Worm (Caenorhabditis elegans) whole organism, L4 larva: ENCODE measurements around the gene R13H7.2.

ENCODE experiments used
- F26F4.8 ChIP-seq: fragments of 200-800 bp; sonication (Bioruptor generic); conservative IDR thresholded peaks from 2 replicates; pipeline ENCODE4 v1.3.6; 2022; ENCODE audit warnings: missing genetic modification characterization, missing compliant biosample characterization
- T20F7.1 ChIP-seq: fragments of 200-800 bp; sonication (Bioruptor generic); optimal IDR thresholded peaks from 2 replicates; lab custom pipeline; 2018; ENCODE audit warnings: mild to moderate bottlenecking, missing genetic modification characterization, missing compliant biosample characterization
- Y105C5A.15 ChIP-seq: fragments of 200-800 bp; sonication (Bioruptor generic); IDR thresholded peaks from 2 replicates; pipeline ENCODE4 v1.3.6; 2022; ENCODE audit warnings: missing genetic modification characterization, missing compliant biosample characterization
- Y48G9A.11 ChIP-seq: fragments of 200-800 bp; sonication (Bioruptor generic); IDR thresholded peaks from 2 replicates; pipeline ENCODE4 v1.3.6; 2022; ENCODE audit warnings: missing genetic modification reagents, missing genetic modification characterization, missing compliant biosample characterization
- Y5F2A.4 ChIP-seq: fragments of 200-800 bp; sonication (Bioruptor generic); optimal IDR thresholded peaks from 2 replicates; lab custom pipeline; 2018; ENCODE audit warnings: mild to moderate bottlenecking, missing genetic modification characterization, missing compliant biosample characterization
- ZK546.5 ChIP-seq, 2 experiments: sonication (generic microtip); optimal IDR thresholded peaks; 2 replicates each; lab custom pipeline; 2017; ENCODE audit warnings: missing biosample characterization in 2 of 2, missing genetic modification characterization in 2 of 2
- aly-2 ChIP-seq: sonication (generic microtip); optimal IDR thresholded peaks from 2 replicates; lab custom pipeline; 2018; ENCODE audit warnings: missing biosample characterization, missing genetic modification characterization
- attf-4 ChIP-seq: sonication (generic microtip); optimal IDR thresholded peaks from 3 replicates; lab custom pipeline; 2017; ENCODE audit warnings: missing biosample characterization, missing genetic modification characterization
- ceh-62 ChIP-seq: sonication (generic microtip); optimal IDR thresholded peaks from 2 replicates; lab custom pipeline; 2017; ENCODE audit warnings: missing biosample characterization, missing genetic modification characterization
- ctbp-1 ChIP-seq: fragments of 200-800 bp; sonication (Bioruptor generic); IDR thresholded peaks from 2 replicates; pipeline ENCODE4 v1.3.6; 2022; ENCODE audit warnings: missing genetic modification reagents, missing genetic modification characterization, missing compliant biosample characterization
- daf-16 ChIP-seq, 3 experiments: sonication (generic microtip); optimal IDR thresholded peaks; 2 replicates each; lab custom pipeline; 2016 to 2017; ENCODE audit warnings: missing genetic modification characterization in 3 of 3, missing genetic modification reagents in 3 of 3, mild to moderate bottlenecking in 2 of 3, missing compliant biosample characterization in 2 of 3, missing biosample characterization in 1 of 3, moderate library complexity in 1 of 3
- dmd-6 ChIP-seq: fragments of 200-800 bp; sonication (Bioruptor generic); IDR thresholded peaks from 2 replicates; pipeline ENCODE4 v1.3.6; 2022; ENCODE audit warnings: missing genetic modification reagents, missing genetic modification characterization, missing compliant biosample characterization
- dmd-8 ChIP-seq: fragments of 200-800 bp; sonication (Bioruptor generic); IDR thresholded peaks from 2 replicates; pipeline ENCODE4 v1.3.6; 2022; ENCODE audit warnings: missing genetic modification characterization, missing compliant biosample characterization
- dve-1 ChIP-seq: sonication (generic microtip); optimal IDR thresholded peaks from 2 replicates; lab custom pipeline; 2017; ENCODE audit warnings: antibody characterized with exemption, mild to moderate bottlenecking, missing genetic modification characterization, missing compliant biosample characterization; ENCODE audit not compliant: insufficient read depth
- hlh-11 ChIP-seq: fragments of 200-800 bp; sonication (Bioruptor generic); optimal IDR thresholded peaks from 2 replicates; lab custom pipeline; 2018; ENCODE audit warnings: mild to moderate bottlenecking, missing genetic modification characterization, missing compliant biosample characterization
- madf-5 ChIP-seq, 2 experiments: fragments of 200-800 bp; sonication (Bioruptor generic); IDR thresholded peaks; 2 replicates each; pipeline ENCODE4 v1.3.6; 2022; ENCODE audit warnings: missing compliant biosample characterization in 2 of 2, missing genetic modification characterization in 2 of 2
- mep-1 ChIP-seq: fragments of 150-350 bp; sonication (generic microtip); optimal IDR thresholded peaks from 3 replicates; lab custom pipeline; 2014; ENCODE audit warnings: missing biosample characterization, missing genetic modification characterization
- mxl-2 ChIP-seq: fragments of 200-800 bp; sonication (Bioruptor generic); conservative IDR thresholded peaks from 2 replicates; pipeline ENCODE4 v1.3.6; 2022; ENCODE audit warnings: missing genetic modification reagents, missing genetic modification characterization, missing compliant biosample characterization
- mxl-3 ChIP-seq: fragments of 200-800 bp; sonication (Bioruptor generic); optimal IDR thresholded peaks from 2 replicates; lab custom pipeline; 2018; ENCODE audit warnings: mild to moderate bottlenecking, missing genetic modification characterization, missing compliant biosample characterization
- nhr-25 ChIP-seq: sonication (generic microtip); optimal IDR thresholded peaks from 2 replicates; lab custom pipeline; 2017; ENCODE audit warnings: missing genetic modification characterization, mild to moderate bottlenecking, missing compliant biosample characterization, antibody characterized with exemption, moderate library complexity, borderline replicate concordance; ENCODE audit not compliant: insufficient read depth
- nhr-28 ChIP-seq: fragments of 150-350 bp; optimal IDR thresholded peaks from 2 replicates; lab custom pipeline; 2014; ENCODE audit warnings: missing biosample characterization, missing genetic modification characterization
- nhr-41 ChIP-seq: fragments of 200-800 bp; sonication (Bioruptor generic); IDR thresholded peaks from 2 replicates; pipeline ENCODE4 v1.3.6; 2022; ENCODE audit warnings: missing genetic modification reagents, missing genetic modification characterization, missing compliant biosample characterization
- nhr-76 ChIP-seq: fragments of 150-350 bp; optimal IDR thresholded peaks from 2 replicates; lab custom pipeline; 2014; ENCODE audit warnings: missing biosample characterization, missing genetic modification characterization
- pha-4 ChIP-seq, 2 experiments: fragments of 150-350 bp in 1 of 2; fragments of 200-800 bp in 1 of 2; sonication (Bioruptor generic) in 1 of 2; IDR thresholded peaks in 1 of 2; optimal IDR thresholded peaks in 1 of 2; 2 replicates each; pipeline versions ENCODE4 v1.3.6 to Lab custom; 2014 to 2022; ENCODE audit warnings: missing genetic modification characterization in 2 of 2, missing genetic modification reagents in 2 of 2, missing biosample characterization in 1 of 2, missing compliant biosample characterization in 1 of 2
- php-3 ChIP-seq: fragments of 200-800 bp; sonication (Bioruptor generic); IDR thresholded peaks from 2 replicates; pipeline ENCODE4 v1.3.6; 2022; ENCODE audit warnings: missing genetic modification reagents, missing genetic modification characterization, missing compliant biosample characterization
- pqm-1 ChIP-seq: sonication (generic microtip); optimal IDR thresholded peaks from 2 replicates; lab custom pipeline; 2017; ENCODE audit warnings: missing biosample characterization, missing genetic modification characterization
- skn-1 ChIP-seq: fragments of 150-350 bp; optimal IDR thresholded peaks from 2 replicates; lab custom pipeline; 2014; ENCODE audit warnings: missing biosample characterization, missing genetic modification characterization
- snpc-1.2 ChIP-seq: fragments of 200-800 bp; sonication (Bioruptor generic); IDR thresholded peaks from 2 replicates; pipeline ENCODE4 v1.3.6; 2022; ENCODE audit warnings: missing genetic modification reagents, missing genetic modification characterization, missing compliant biosample characterization
- spr-1 ChIP-seq: sonication (generic microtip); optimal IDR thresholded peaks from 2 replicates; lab custom pipeline; 2016; ENCODE audit warnings: mild to moderate bottlenecking, missing genetic modification characterization, missing compliant biosample characterization
- unc-62 ChIP-seq, 3 experiments: fragments of 150-350 bp in 1 of 3; sonication (generic microtip); optimal IDR thresholded peaks in 2 of 3; peaks in 1 of 3; 1 replicate in 1 of 3; 2 replicates in 2 of 3; lab custom pipeline; 2014 to 2017; ENCODE audit warnings: missing biosample characterization in 3 of 3, missing genetic modification characterization in 3 of 3, missing genetic modification reagents in 3 of 3, missing genotype in 1 of 3
- vab-7 ChIP-seq: fragments of 200-800 bp; sonication (Bioruptor generic); IDR thresholded peaks from 2 replicates; pipeline ENCODE4 v1.3.6; 2022; ENCODE audit warnings: missing genetic modification reagents, missing genetic modification characterization, missing compliant biosample characterization
- zip-2 ChIP-seq: fragments of 150-350 bp; optimal IDR thresholded peaks from 2 replicates; lab custom pipeline; 2014; ENCODE audit warnings: missing biosample characterization, missing genetic modification characterization
- ztf-11 ChIP-seq: fragments of 150-350 bp; optimal IDR thresholded peaks from 2 replicates; lab custom pipeline; 2014; ENCODE audit warnings: missing biosample characterization, missing genetic modification characterization
- ztf-7 ChIP-seq: fragments of 150-350 bp; optimal IDR thresholded peaks from 2 replicates; lab custom pipeline; 2014; ENCODE audit warnings: missing biosample characterization, missing genetic modification characterization

Gene R13H7.2

DNA sequence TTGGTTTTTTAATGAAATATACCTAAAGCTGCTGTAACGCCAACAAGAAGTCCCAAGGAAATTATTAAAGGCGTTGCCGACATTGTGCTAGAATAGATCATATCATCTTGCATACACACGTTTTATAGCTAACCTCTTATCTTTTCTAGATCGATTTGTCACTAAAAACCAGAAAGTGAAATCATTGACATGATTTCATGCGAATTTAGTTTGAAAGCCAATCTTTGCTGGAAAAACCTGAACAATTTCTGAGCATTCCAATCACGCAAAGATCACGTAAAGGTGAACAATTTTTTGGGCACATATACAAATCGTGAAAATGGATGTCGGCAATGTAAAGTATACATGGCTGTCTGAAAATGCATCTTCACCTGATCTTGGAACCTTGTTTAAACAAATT lies 36.8 kb downstream of the R13H7.2 start, which contains the start of gene C17H12.6:
Gene C17H12.6 (minus strand): TSS at position 101 of the 400 bp plus-strand sequence.
- TF ChIP-seq Y5F2A.4 (GFP tag; lab: Kevin White, UChicago) = no peak
- no peak for TF ChIP-seq aly-2 (tag; lab: Kevin White, UChicago)
- no peak for TF ChIP-seq pha-4 (GFP tag; IDR thresholded peaks at IDR 0.05; lab: Robert Waterston, UW)
- TF ChIP-seq pha-4 (tag; optimal IDR thresholded peaks at IDR 0.05; lab: Kevin White, UChicago) = no peak
- no peak for TF ChIP-seq nhr-41 (GFP tag; lab: Robert Waterston, UW)
- TF ChIP-seq mxl-2 (GFP tag; lab: Robert Waterston, UW) = no peak
- TF ChIP-seq attf-4 = no peak
- no peak for TF ChIP-seq F26F4.8 (GFP tag; lab: Robert Waterston, UW)
- TF ChIP-seq dmd-8 (GFP tag; lab: Robert Waterston, UW) = no peak
- no peak for TF ChIP-seq spr-1 (tag; lab: Kevin White, UChicago)

DNA sequence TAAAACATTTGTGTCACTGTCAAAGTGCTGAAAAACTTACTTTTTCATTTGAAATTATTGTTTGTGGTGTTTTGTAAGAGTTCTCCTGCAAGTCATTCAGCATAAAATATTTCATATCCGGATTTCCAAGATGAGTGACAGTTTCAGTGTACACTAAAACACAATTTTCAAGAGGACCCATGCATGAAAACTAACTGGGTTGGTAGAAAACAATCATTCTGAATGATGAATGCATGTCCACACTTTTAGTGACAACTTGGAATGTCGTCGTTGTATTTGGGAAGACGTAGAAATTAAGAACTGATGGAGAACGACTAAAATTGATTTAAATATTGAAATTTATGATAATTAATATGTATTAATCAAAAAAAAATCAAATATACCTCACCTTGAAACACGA lies 37.5 kb downstream of the R13H7.2 start:
- peak in 1 of 2 experiments; percentile 98 for TF ChIP-seq unc-62 (GFP tag; optimal IDR thresholded peaks at IDR 0.05 in 1 of 2; lab: Kevin White, UChicago)
- TF ChIP-seq unc-62 (tag; optimal IDR thresholded peaks at IDR 0.05; lab: Kevin White, UChicago) = no peak
- TF ChIP-seq zip-2 = no peak
- TF ChIP-seq, all 104 proteins: peak for 1

DNA sequence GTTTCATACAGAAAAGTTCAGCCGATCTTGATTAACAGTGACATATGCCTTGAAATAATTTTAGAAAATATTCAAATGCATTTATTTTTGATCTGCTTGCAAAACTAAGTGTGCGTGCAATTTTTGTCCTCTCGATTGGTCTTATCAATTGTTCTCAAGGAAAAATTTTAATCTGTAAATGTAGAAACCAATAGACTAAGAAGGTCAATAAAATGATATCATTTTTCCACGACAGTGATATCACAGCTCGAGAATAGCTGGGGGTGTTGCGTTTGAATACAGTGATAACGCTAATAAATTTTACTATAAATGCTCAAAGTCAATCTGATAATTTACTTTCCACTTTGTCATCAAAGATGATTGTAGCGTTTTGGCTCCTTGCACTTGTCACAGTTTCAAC lies 40.8 kb downstream of the R13H7.2 start, which contains the start of gene C17H12.8:
Gene C17H12.8 (plus strand): TSS at position 335 of the 400 bp plus-strand sequence.
- TF ChIP-seq php-3 (GFP tag; lab: Robert Waterston, UW) (peak; percentile 54; the same call in 1 of the 2 replicates), pqm-1 (tag; lab: Kevin White, UChicago) (peak; percentile 55), T20F7.1 (GFP tag; lab: Kevin White, UChicago) (no peak), dve-1 (tag; lab: Kevin White, UChicago) (peak; percentile 74), vab-7 (GFP tag; lab: Robert Waterston, UW) (no peak), nhr-76 (tag; lab: Kevin White, UChicago) (no peak), ceh-62 (no peak), daf-16 (GFP tag; optimal IDR thresholded peaks at IDR 0.05; lab: Kevin White, UChicago) (no peak), daf-16 (tag; optimal IDR thresholded peaks at IDR 0.05; lab: Kevin White, UChicago) (peak; percentile 84), ztf-11 (tag; lab: Kevin White, UChicago) (no peak), madf-5 (GFP tag; IDR thresholded peaks at IDR 0.05; lab: Robert Waterston, UW) (no peak), skn-1 (tag; lab: Kevin White, UChicago) (no peak), nhr-28 (tag; lab: Kevin White, UChicago) (peak; percentile 4), hlh-11 (tag; lab: Kevin White, UChicago) (no peak), mxl-3 (GFP tag; lab: Kevin White, UChicago) (no peak), ctbp-1 (GFP tag; lab: Robert Waterston, UW) (no peak), Y48G9A.11 (GFP tag; lab: Robert Waterston, UW) (no peak), dmd-6 (peak; percentile 64; the same call in 1 of the 2 replicates), snpc-1.2 (GFP tag; lab: Robert Waterston, UW) (no peak)

DNA sequence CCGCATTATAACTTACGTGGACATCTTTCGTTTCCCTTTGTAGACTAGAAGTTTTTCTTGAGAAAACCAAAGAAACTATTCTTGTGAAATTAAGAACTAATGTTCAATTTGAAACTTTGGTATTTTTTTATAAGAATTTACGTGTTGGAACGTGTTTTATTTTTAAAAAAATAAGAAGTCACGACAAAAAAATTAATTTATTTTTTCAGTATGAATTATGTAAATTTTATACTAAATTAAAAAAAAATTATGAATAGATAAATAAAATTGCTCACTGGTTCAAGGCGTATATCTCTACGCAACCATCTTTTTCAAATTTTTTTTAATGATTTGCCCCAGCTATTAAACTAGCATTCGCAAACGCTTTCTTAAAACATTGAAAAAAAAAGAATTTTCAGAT lies 41.6 kb downstream of the R13H7.2 start, which contains the start of gene C17H12.5:
Gene C17H12.5 (minus strand): TSS at position 101 of the 400 bp plus-strand sequence.
- TF ChIP-seq dve-1 (tag; lab: Kevin White, UChicago) = no peak

DNA sequence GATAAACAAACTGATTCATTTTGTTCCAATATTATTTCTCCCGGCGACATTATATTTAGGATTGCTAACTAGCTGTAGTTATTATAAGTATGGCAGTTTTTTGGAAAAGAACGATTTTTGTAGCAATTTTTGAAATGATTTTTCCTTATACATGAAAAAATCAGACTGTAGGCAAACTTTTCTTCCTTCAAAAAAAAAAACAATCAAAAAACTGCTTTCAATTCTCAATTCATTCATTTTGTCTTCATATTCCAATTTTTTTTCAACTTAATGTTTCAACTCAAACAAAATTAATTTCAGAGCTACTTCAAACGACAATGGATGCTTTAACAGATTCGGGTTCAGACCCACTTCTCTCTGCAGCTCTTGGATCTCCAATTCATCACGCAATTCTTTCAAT lies 47.4 kb downstream of the R13H7.2 start, which contains the start of gene ceh-48:
Gene ceh-48 (plus strand): TSS at position 301 of the 400 bp plus-strand sequence.
- TF ChIP-seq Y5F2A.4 (GFP tag; lab: Kevin White, UChicago) (no peak), mep-1 (tag; lab: Kevin White, UChicago) (no peak), nhr-41 (GFP tag; lab: Robert Waterston, UW) (no peak), Y105C5A.15 (no peak), nhr-25 (tag; lab: Kevin White, UChicago) (no peak), F26F4.8 (GFP tag; lab: Robert Waterston, UW) (no peak), ztf-7 (tag; lab: Kevin White, UChicago) (no peak), ZK546.5 (tag; optimal IDR thresholded peaks at IDR 0.05; lab: Kevin White, UChicago) (no peak)
